Worm (Caenorhabditis elegans) whole organism, midembryonic: Measurements from ENCODE around the gene srh-194.
"Not testable (repeated sequence)": the region's sequence is repeated elsewhere in the genome, so short reads cannot be mapped to it uniquely, and the experiment has no call there.

Experiments used
- T22C8.4 ChIP-seq: fragments of 200-800 bp; sonication (Bioruptor generic); IDR thresholded peaks from 2 replicates; pipeline ENCODE4 v1.3.6; 2022; ENCODE audit warnings: missing genetic modification characterization, missing compliant biosample characterization
- cog-1 ChIP-seq: sonication (generic microtip); optimal IDR thresholded peaks from 2 replicates; lab custom pipeline; 2016; ENCODE audit warnings: missing genetic modification characterization, missing compliant biosample characterization
- flt-1 ChIP-seq: fragments of 200-800 bp; sonication (Bioruptor generic); IDR thresholded peaks from 2 replicates; pipeline ENCODE4 v1.3.6; 2022; ENCODE audit warnings: missing genetic modification characterization, missing compliant biosample characterization
- klf-2 ChIP-seq: fragments of 200-800 bp; sonication (Bioruptor generic); conservative IDR thresholded peaks from 2 replicates; pipeline ENCODE4 v1.3.6; 2022; ENCODE audit warnings: missing genetic modification reagents, missing genetic modification characterization, missing compliant biosample characterization
- med-1 ChIP-seq: sonication (generic microtip); optimal IDR thresholded peaks from 2 replicates; lab custom pipeline; 2017; ENCODE audit warnings: missing genetic modification characterization, mild to moderate bottlenecking, missing compliant biosample characterization, antibody characterized with exemption, missing genetic modification reagents; ENCODE audit not compliant: insufficient read depth
- ref-1 ChIP-seq: fragments of 200-800 bp; sonication (Bioruptor generic); conservative IDR thresholded peaks from 2 replicates; pipeline ENCODE4 v1.3.6; 2022; ENCODE audit warnings: missing genetic modification reagents, missing genetic modification characterization, missing compliant biosample characterization
- tab-1 ChIP-seq: fragments of 200-800 bp; sonication (Bioruptor generic); IDR thresholded peaks from 2 replicates; pipeline ENCODE4 v1.3.6; 2022; ENCODE audit warnings: missing genetic modification characterization, missing compliant biosample characterization
- ztf-23 ChIP-seq: fragments of 200-800 bp; sonication (Bioruptor generic); IDR thresholded peaks from 2 replicates; pipeline ENCODE4 v1.3.6; 2022; ENCODE audit warnings: missing genetic modification reagents, missing genetic modification characterization, missing compliant biosample characterization
- ztf-29 ChIP-seq: fragments of 200-800 bp; sonication (Bioruptor generic); IDR thresholded peaks from 2 replicates; pipeline ENCODE4 v1.3.6; 2022; ENCODE audit warnings: missing genetic modification reagents, missing genetic modification characterization, missing compliant biosample characterization

The srh-194 gene

ce11 chrV:4278735-4279134 is 14.6 kb downstream of the srh-194 start, which contains the start of gene srt-20:
TSS of gene srt-20 (minus strand) at chrV:4278835.
- not testable (repeated sequence) for TF ChIP-seq klf-2; flt-1 (GFP tag; lab: Robert Waterston, UW); tab-1

- TF ChIP-seq flt-1 (GFP tag; lab: Robert Waterston, UW) (no peak), cog-1 (no peak), ref-1 (GFP tag; lab: Robert Waterston, UW) (no peak), med-1 (GFP tag; lab: Kevin White, UChicago) (no peak), tab-1 (no peak), ztf-29 (no peak), klf-2 (no peak), ztf-23 (GFP tag; lab: Robert Waterston, UW) (no peak), T22C8.4 (GFP tag; lab: Robert Waterston, UW) (no peak)
These were observed 20.0 kb downstream of the srh-194 start for ce11 chrV:4273372-4273771.

DNA sequence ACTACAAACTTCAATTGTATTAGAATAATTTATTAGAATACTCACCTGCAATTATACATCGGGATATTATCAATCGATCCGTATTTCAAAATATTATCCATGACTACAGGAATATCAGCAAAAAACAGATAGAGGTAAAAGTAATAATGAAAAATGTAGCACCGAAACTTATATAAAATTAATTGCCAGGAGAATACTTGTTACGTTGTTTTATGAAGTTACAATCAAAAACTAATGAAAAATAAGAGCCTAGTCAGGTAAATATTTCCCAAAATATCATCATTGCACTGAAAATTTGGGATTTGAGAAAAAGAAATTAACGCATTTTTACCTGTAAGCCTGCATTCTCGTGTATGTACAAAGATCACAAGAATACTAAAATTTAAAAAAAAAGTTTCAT is 22.1 kb downstream of the srh-194 start, which contains the start of gene srt-38:
Gene srt-38, minus strand, starts transcription at position 101 of the 400 bp plus-strand sequence.
- TF ChIP-seq tab-1; T22C8.4 (GFP tag; lab: Robert Waterston, UW); ztf-29: not testable (repeated sequence)

DNA sequence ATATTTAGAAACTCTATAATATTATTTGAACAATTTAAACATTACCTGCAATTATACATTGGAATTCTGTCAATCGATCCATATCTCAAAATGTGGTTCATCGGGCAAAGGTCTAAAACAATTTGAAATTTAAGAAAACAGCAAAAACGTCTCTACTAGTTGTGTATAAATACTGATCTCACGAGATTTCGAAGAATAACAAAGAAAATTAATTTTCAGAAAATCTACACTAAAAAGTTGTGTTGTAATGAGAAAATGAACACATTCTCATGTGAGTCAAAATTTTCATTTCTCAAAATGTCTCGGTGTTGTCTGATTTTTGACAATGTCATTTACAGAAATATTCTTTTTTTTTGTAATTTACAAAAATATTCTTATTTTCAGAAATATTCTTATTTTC is 25.1 kb downstream of the srh-194 start, which contains the start of gene srt-36:
Gene srt-36, minus strand, starts transcription at position 101 of the 400 bp plus-strand sequence.
- not testable (repeated sequence) for TF ChIP-seq T22C8.4 (GFP tag; lab: Robert Waterston, UW); ztf-29; med-1 (GFP tag; lab: Kevin White, UChicago)

DNA sequence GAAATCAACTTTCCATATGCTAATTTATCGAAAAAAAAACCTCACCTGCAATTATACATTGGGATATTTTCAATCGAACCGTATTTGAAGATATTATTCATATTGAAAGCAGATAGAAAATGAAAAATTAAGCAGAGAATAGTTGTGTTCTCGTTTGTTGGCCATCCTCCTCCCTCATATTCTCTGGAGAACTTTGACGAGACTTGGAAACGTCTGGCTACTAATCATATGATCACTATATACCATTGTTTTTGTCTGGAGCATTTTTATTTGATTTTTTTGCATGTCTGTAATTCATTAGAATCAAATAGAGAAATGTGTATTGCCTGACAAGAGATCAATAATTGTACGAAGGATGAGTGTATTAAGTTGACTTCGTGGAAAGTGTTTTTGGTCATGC is 28.8 kb downstream of the srh-194 start, which contains the start of gene srt-35:
Gene srt-35, minus strand, starts transcription at position 101 of the 400 bp plus-strand sequence.
- TF ChIP-seq ref-1 (GFP tag; lab: Robert Waterston, UW) (no peak), med-1 (GFP tag; lab: Kevin White, UChicago) (no peak), flt-1 (GFP tag; lab: Robert Waterston, UW) (no peak)

DNA sequence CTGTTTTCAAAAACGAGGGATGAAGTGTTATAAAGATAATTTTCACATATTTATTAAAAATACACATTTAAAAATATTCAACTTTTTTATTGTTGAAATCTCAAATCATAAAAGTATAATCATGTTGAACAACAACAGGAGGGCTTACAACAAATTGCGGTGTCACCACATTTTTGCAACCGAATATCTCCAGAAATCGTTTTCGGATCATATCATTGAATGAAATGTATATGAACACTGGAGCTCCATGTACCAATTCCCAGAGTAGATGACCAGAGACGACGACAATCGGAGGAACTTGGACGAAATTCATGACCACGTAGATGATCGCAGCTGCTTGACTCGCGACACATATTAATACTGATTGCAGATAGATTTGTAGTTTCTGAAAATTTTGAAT is 31.9 kb downstream of the srh-194 start:
- TF ChIP-seq klf-2 = no peak
- TF ChIP-seq ztf-23 (GFP tag; lab: Robert Waterston, UW) = no peak
- TF ChIP-seq ref-1 (GFP tag; lab: Robert Waterston, UW) = no peak
- no peak for TF ChIP-seq med-1 (GFP tag; lab: Kevin White, UChicago)
- TF ChIP-seq ztf-29 = no peak
- TF ChIP-seq tab-1 = no peak
- TF ChIP-seq cog-1 = no peak
- TF ChIP-seq flt-1 (GFP tag; lab: Robert Waterston, UW) = no peak
- no peak for TF ChIP-seq T22C8.4 (GFP tag; lab: Robert Waterston, UW)

DNA sequence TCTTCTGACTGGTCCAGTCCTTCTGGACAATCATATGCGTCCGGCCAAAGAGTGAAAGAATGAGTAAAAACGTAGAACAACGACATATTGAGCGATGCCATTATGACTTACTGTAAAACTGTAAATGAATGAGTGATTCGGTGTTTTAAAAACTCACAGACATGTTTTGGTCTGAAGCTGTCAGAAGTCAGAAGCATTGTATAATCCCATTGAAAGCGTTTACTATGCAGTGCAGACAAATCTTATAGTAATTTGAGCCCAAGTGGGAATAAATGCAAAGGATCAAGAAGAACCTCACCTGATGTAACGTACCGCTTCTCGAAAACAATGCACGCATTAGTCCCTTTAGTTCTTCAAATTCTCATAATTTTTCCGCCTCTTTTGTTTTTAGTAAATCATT is 33.2 kb downstream of the srh-194 start, which contains the start of gene srt-3:
Gene srt-3, minus strand, starts transcription at position 101 of the 400 bp plus-strand sequence.
- TF ChIP-seq ref-1 (GFP tag; lab: Robert Waterston, UW) (no peak), cog-1 (no peak), ztf-23 (GFP tag; lab: Robert Waterston, UW) (no peak), med-1 (GFP tag; lab: Kevin White, UChicago) (no peak), tab-1 (no peak), ztf-29 (no peak), klf-2 (no peak), T22C8.4 (GFP tag; lab: Robert Waterston, UW) (no peak), flt-1 (GFP tag; lab: Robert Waterston, UW) (no peak)

DNA sequence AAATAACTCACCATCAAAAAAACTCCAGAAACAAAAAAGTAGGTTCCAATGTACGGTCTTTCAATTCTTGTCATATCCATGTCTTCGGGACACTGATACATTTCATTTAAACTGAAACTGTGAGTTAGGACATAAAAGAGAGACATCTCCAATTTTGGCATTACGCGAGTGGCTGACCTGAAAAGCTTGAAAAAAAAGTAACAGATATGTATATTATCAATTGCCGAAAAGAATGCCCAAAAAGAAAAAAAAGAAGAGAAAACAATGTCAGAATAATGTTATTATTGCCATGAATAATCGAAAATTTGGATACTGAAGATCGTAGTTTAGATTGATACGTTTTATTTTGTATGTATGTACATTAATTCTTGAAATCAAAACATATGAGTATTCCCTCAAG is 36.9 kb downstream of the srh-194 start, which contains the start of gene srt-14:
Gene srt-14, minus strand, starts transcription at position 101 of the 400 bp plus-strand sequence.
- no peak for TF ChIP-seq tab-1
- no peak for TF ChIP-seq cog-1
- TF ChIP-seq klf-2 = no peak
- TF ChIP-seq ztf-29 = no peak
- no peak for TF ChIP-seq ztf-23 (GFP tag; lab: Robert Waterston, UW)
- no peak for TF ChIP-seq med-1 (GFP tag; lab: Kevin White, UChicago)
- no peak for TF ChIP-seq ref-1 (GFP tag; lab: Robert Waterston, UW)
- no peak for TF ChIP-seq T22C8.4 (GFP tag; lab: Robert Waterston, UW)
- no peak for TF ChIP-seq flt-1 (GFP tag; lab: Robert Waterston, UW)

ce11 chrV:4250047-4250446 is 43.3 kb downstream of the srh-194 start, which contains the start of gene srt-13:
TSS of gene srt-13 (minus strand) at chrV:4250147.
- TF ChIP-seq ref-1 (GFP tag; lab: Robert Waterston, UW) (no peak), med-1 (GFP tag; lab: Kevin White, UChicago) (no peak), T22C8.4 (GFP tag; lab: Robert Waterston, UW) (no peak), ztf-23 (GFP tag; lab: Robert Waterston, UW) (no peak), tab-1 (no peak), klf-2 (no peak), ztf-29 (no peak)

ce11 chrV:4248359-4248758 is 45.0 kb downstream of the srh-194 start:
- TF ChIP-seq ztf-23 (GFP tag; lab: Robert Waterston, UW) (no peak), klf-2 (no peak), ztf-29 (no peak), T22C8.4 (GFP tag; lab: Robert Waterston, UW) (no peak), flt-1 (GFP tag; lab: Robert Waterston, UW) (no peak), cog-1 (no peak), tab-1 (no peak), med-1 (GFP tag; lab: Kevin White, UChicago) (no peak), ref-1 (GFP tag; lab: Robert Waterston, UW) (no peak)

DNA sequence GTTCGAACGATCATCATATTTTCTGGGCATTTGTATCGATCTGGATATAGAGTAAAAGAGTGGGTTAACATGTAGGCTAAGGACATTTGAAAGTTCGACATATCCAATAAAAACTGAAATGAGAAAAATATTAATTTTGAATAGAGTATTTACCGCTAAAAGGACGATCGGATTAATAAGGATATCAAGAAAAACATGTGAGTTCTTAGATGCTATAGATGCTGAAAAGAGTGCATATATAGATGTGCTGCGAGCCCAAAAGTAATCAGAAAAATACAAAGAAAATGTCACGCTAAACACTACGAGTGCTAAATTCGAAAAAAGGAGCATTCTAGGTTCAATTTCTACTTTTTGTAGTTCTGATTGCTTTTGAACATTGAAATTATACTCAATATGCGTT is 50.9 kb downstream of the srh-194 start, which contains the start of gene srt-12:
Gene srt-12, minus strand, starts transcription at position 101 of the 400 bp plus-strand sequence.
- TF ChIP-seq med-1 (GFP tag; lab: Kevin White, UChicago) = no peak
- no peak for TF ChIP-seq flt-1 (GFP tag; lab: Robert Waterston, UW)
